Fruit fly (Drosophila melanogaster) whole organism, adult: ENCODE data around the gene CG1307.

Experiments used
- CG11617 ChIP-seq: fragments of 200-800 bp; sonication (Bioruptor generic); optimal IDR thresholded peaks from 2 replicates; lab custom pipeline; 2017; ENCODE audit warnings: mild to moderate bottlenecking, missing biosample characterization, missing genetic modification reagents, missing genetic modification characterization
- CG14711 ChIP-seq: fragments of 200-800 bp; sonication (Bioruptor generic); optimal IDR thresholded peaks from 2 replicates; lab custom pipeline; 2018; ENCODE audit warnings: missing biosample characterization, mild to moderate bottlenecking, missing genetic modification characterization, moderate library complexity
- CG1620 ChIP-seq: fragments of 200-800 bp; sonication (Bioruptor generic); optimal IDR thresholded peaks from 2 replicates; lab custom pipeline; 2016; ENCODE audit warnings: missing biosample characterization, missing genetic modification characterization
- CG33017 ChIP-seq: fragments of 200-800 bp; sonication (Bioruptor generic); optimal IDR thresholded peaks from 2 replicates; lab custom pipeline; 2018; ENCODE audit warnings: missing biosample characterization, mild to moderate bottlenecking, missing genetic modification characterization, moderate library complexity
- CG7045 ChIP-seq: fragments of 200-800 bp; sonication (Bioruptor generic); optimal IDR thresholded peaks from 2 replicates; lab custom pipeline; 2017; ENCODE audit warnings: missing biosample characterization, mild to moderate bottlenecking, missing genetic modification characterization
- bab1 ChIP-seq: fragments of 200-800 bp; sonication (Bioruptor generic); optimal IDR thresholded peaks from 3 replicates; lab custom pipeline; 2019; ENCODE audit warnings: missing biosample characterization, mild to moderate bottlenecking, missing genetic modification characterization, moderate library complexity
- cic ChIP-seq: fragments of 200-800 bp; sonication (Bioruptor generic); optimal IDR thresholded peaks from 2 replicates; lab custom pipeline; 2017; ENCODE audit warnings: missing biosample characterization, mild to moderate bottlenecking, missing genetic modification characterization, moderate library complexity
- kay ChIP-seq: fragments of 200-800 bp; sonication (Bioruptor generic); peaks from one replicate; lab custom pipeline; 2016; ENCODE audit warnings: missing biosample characterization, missing genetic modification characterization, borderline replicate concordance
- ovo ChIP-seq: fragments of 200-800 bp; sonication (Bioruptor generic); optimal IDR thresholded peaks from 2 replicates; lab custom pipeline; 2016; ENCODE audit warnings: missing biosample characterization, missing genetic modification characterization
- pad ChIP-seq: fragments of 200-800 bp; sonication (Bioruptor generic); optimal IDR thresholded peaks from 3 replicates; lab custom pipeline; 2017; ENCODE audit warnings: missing biosample characterization, missing genetic modification characterization, mild to moderate bottlenecking, moderate library complexity, missing genetic modification reagents
- tj ChIP-seq: fragments of 200-800 bp; sonication (Bioruptor generic); optimal IDR thresholded peaks from 3 replicates; lab custom pipeline; 2017; ENCODE audit warnings: missing biosample characterization, mild to moderate bottlenecking, missing genetic modification characterization, moderate library complexity

DNA sequence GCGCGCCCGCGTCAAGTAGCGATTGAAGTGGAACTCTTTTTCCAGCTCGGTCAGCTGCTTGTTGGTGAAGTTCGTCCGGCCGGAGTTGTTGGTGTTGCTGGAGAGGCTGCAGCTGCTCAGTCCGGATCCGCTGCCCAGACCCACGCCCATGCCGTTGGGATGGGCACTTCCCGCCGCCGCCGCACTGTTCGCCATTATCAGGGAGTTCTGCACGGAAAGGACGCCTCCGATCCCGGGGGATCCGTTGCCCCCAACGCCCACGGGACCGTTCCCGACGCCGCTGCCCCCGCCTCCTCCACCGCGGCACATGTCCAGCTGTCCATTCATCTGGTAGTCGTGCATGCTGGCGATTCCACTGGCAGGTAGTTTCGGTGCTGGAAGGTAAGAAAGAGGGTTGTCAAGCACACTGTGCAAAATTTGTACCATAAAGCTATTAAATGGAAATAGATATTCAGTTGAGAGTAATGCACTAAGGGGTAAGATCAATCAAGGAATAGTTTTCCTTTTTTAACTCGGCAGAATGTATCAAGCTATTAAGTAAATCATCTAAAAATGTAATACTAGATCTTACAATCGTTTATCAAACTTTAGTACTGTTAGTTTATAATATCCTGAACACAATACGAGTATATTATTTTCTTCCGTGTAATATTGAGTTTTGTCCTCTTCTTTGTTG is 5.5 kb upstream of the CG1307 start:
- no peak for TF ChIP-seq ovo (GFP tag; lab: Kevin White, UChicago)
- TF ChIP-seq CG14711 (tag; lab: Kevin White, UChicago), result no peak
- TF ChIP-seq CG11617, result no peak
- no peak for TF ChIP-seq CG1620 (GFP tag; lab: Kevin White, UChicago)
- no peak for TF ChIP-seq kay
- no peak for TF ChIP-seq CG7045 (GFP tag; lab: Kevin White, UChicago)
- no peak for TF ChIP-seq bab1
- no peak for TF ChIP-seq tj (GFP tag; lab: Kevin White, UChicago)
- no peak for TF ChIP-seq CG33017 (tag; lab: Kevin White, UChicago)
- TF ChIP-seq pad, result no peak
- no peak for TF ChIP-seq cic (GFP tag; lab: Kevin White, UChicago)
